Worm (Caenorhabditis elegans) whole organism, dauer: ENCODE results near the gene hch-1.

ENCODE experiments used
- unc-62 ChIP-seq: sonication (generic microtip); optimal IDR thresholded peaks from 2 replicates; lab custom pipeline; 2017; ENCODE audit warnings: missing biosample characterization, missing genetic modification reagents, missing genetic modification characterization

Gene hch-1

ce11 chrX:14699866-14700265, at the start of gene hch-1:
TSS of gene hch-1 (minus strand) at chrX:14699977.
- TF ChIP-seq unc-62 (GFP tag; lab: Kevin White, UChicago) = no peak

ce11 chrX:14746948-14747347, 47.2 kb upstream of the hch-1 start, which contains the start of gene C05G5.2:
TSS of gene C05G5.2 (plus strand) at chrX:14747303.
- TF ChIP-seq unc-62 (GFP tag; lab: Kevin White, UChicago) = no peak

ce11 chrX:14745218-14745617, 45.4 kb upstream of the hch-1 start:
- no peak for TF ChIP-seq unc-62 (GFP tag; lab: Kevin White, UChicago)

- TF ChIP-seq unc-62 (GFP tag; lab: Kevin White, UChicago) = no peak
Observed at ce11 chrX:14744496-14744895, 44.7 kb upstream of the hch-1 start.

ce11 chrX:14743780-14744179, 44.0 kb upstream of the hch-1 start, which contains the start of gene C05G5.7:
TSS of gene C05G5.7 (minus strand) at chrX:14743780.
- TF ChIP-seq unc-62 (GFP tag; lab: Kevin White, UChicago) = no peak

ce11 chrX:14743210-14743609, 43.4 kb upstream of the hch-1 start:
- no peak for TF ChIP-seq unc-62 (GFP tag; lab: Kevin White, UChicago)

ce11 chrX:14740019-14740418, 40.2 kb upstream of the hch-1 start, which contains the start of gene C05G5.1:
TSS of gene C05G5.1 (minus strand) at chrX:14740119.
- no peak for TF ChIP-seq unc-62 (GFP tag; lab: Kevin White, UChicago)

- no peak for TF ChIP-seq unc-62 (GFP tag; lab: Kevin White, UChicago)
Observed at ce11 chrX:14739466-14739865, 39.7 kb upstream of the hch-1 start.

- TF ChIP-seq unc-62 (GFP tag; lab: Kevin White, UChicago) = no peak
Observed at ce11 chrX:14737623-14738022, 37.8 kb upstream of the hch-1 start.

- TF ChIP-seq unc-62 (GFP tag; lab: Kevin White, UChicago) = no peak
Observed at ce11 chrX:14736955-14737621, 37.3 kb upstream of the hch-1 start.

ce11 chrX:14736220-14736619, 36.4 kb upstream of the hch-1 start:
- TF ChIP-seq unc-62 (GFP tag; lab: Kevin White, UChicago) = no peak

ce11 chrX:14731828-14732331, 32.1 kb upstream of the hch-1 start, which contains the start of gene F33C8.4:
TSS of gene F33C8.4 (plus strand) at chrX:14732281.
- no peak for TF ChIP-seq unc-62 (GFP tag; lab: Kevin White, UChicago)

- TF ChIP-seq unc-62 (GFP tag; lab: Kevin White, UChicago) = no peak
Observed at ce11 chrX:14729319-14729718, 29.5 kb upstream of the hch-1 start, which contains the start of gene tsp-8. TSS of gene tsp-8 (minus strand) at chrX:14729503.

- TF ChIP-seq unc-62 (GFP tag; lab: Kevin White, UChicago) = no peak
Observed at ce11 chrX:14724935-14725334, 25.2 kb upstream of the hch-1 start.

- TF ChIP-seq unc-62 (GFP tag; lab: Kevin White, UChicago) = no peak
Observed at ce11 chrX:14721098-14721497, 21.3 kb upstream of the hch-1 start, which contains the start of gene F33C8.2. TSS of gene F33C8.2 (plus strand) at chrX:14721398.

ce11 chrX:14717782-14718181, 18.0 kb upstream of the hch-1 start:
- no peak for TF ChIP-seq unc-62 (GFP tag; lab: Kevin White, UChicago)

ce11 chrX:14715459-14715858, 15.7 kb upstream of the hch-1 start:
- TF ChIP-seq unc-62 (GFP tag; lab: Kevin White, UChicago) = no peak
